Worm (Caenorhabditis elegans): ENCODE results near the gene nkat-3.

The nkat-3 gene

ce11 chrX:15469957-15470548, 28.5 kb downstream of the nkat-3 start:
- TF ChIP-seq fkh-2 (tag; optimal IDR thresholded peaks at IDR 0.05): no peak
- TF ChIP-seq R02D3.7 (tag; optimal IDR thresholded peaks at IDR 0.05): no peak
- no peak for TF ChIP-seq egl-27 (tag; optimal IDR thresholded peaks at IDR 0.05)
- TF ChIP-seq elt-1 (tag; optimal IDR thresholded peaks at IDR 0.05): peak; percentile 98

DNA sequence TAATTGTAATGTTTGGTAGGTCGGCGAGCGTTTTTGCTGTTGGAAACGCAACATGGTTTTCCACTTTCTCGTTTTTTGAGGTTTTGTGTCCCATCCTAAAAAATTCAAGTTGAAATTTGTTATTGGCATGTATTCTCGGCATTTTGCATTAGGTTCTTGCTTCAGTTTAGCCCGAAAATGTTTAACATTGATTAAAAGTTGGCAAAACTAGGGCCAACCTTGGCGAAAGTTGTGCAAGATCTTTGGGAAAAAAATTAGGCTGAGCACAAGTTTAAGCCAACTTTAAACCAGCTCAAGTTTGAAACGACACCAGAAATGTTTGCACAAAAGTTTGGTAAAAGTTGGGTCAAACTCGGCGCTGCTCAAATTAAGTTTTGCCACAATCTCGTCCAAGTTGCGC, 35.8 kb downstream of the nkat-3 start, which contains the start of gene exc-1:
Gene exc-1, minus strand, starts transcription at position 101 of the 400 bp plus-strand sequence.
- TF ChIP-seq nhr-77 (tag; optimal IDR thresholded peaks at IDR 0.05): no peak
- TF ChIP-seq ceh-9 (tag; optimal IDR thresholded peaks at IDR 0.05): no peak
- TF ChIP-seq nhr-12 (tag; optimal IDR thresholded peaks at IDR 0.05): no peak
- TF ChIP-seq egl-27 (tag; optimal IDR thresholded peaks at IDR 0.05): no peak
- TF ChIP-seq fkh-10 (GFP tag; optimal IDR thresholded peaks at IDR 0.05): no peak
- no peak for TF ChIP-seq nhr-43 (tag; optimal IDR thresholded peaks at IDR 0.05; ENCODE audit: poor library complexity, severe bottlenecking)

ce11 chrX:15478717-15479116, 37.2 kb downstream of the nkat-3 start, which contains the start of gene gcy-36:
Gene gcy-36 (plus strand): TSS chrX:15479017.
- TF ChIP-seq ceh-9 (tag; optimal IDR thresholded peaks at IDR 0.05) (no peak), fos-1 (tag; optimal IDR thresholded peaks at IDR 0.05) (no peak), ztf-4 (tag; optimal IDR thresholded peaks at IDR 0.05) (no peak), nhr-76 (tag; optimal IDR thresholded peaks at IDR 0.05) (no peak), elt-1 (tag; optimal IDR thresholded peaks at IDR 0.05) (no peak)

ce11 chrX:15485262-15485661, 43.7 kb downstream of the nkat-3 start:
- TF ChIP-seq nhr-25 (tag; optimal IDR thresholded peaks at IDR 0.05) (peak; percentile 58), nhr-28 (tag; optimal IDR thresholded peaks at IDR 0.05) (no peak), ceh-82 (tag; optimal IDR thresholded peaks at IDR 0.05) (no peak), elt-2 (tag; optimal IDR thresholded peaks at IDR 0.05) (no peak), lin-39 (tag; optimal IDR thresholded peaks at IDR 0.05) (no peak), ceh-16 (tag; optimal IDR thresholded peaks at IDR 0.05) (no peak), pqm-1 (tag; optimal IDR thresholded peaks at IDR 0.05) (no peak), nhr-43 (tag; optimal IDR thresholded peaks at IDR 0.05; ENCODE audit: poor library complexity, severe bottlenecking) (no peak), mml-1 (tag; optimal IDR thresholded peaks at IDR 0.05) (no peak), zag-1 (tag; optimal IDR thresholded peaks at IDR 0.05) (no peak), unc-39 (tag; optimal IDR thresholded peaks at IDR 0.05) (no peak), elt-1 (tag; optimal IDR thresholded peaks at IDR 0.05) (peak; percentile 67), eor-1 (tag; optimal IDR thresholded peaks at IDR 0.05) (no peak)

DNA sequence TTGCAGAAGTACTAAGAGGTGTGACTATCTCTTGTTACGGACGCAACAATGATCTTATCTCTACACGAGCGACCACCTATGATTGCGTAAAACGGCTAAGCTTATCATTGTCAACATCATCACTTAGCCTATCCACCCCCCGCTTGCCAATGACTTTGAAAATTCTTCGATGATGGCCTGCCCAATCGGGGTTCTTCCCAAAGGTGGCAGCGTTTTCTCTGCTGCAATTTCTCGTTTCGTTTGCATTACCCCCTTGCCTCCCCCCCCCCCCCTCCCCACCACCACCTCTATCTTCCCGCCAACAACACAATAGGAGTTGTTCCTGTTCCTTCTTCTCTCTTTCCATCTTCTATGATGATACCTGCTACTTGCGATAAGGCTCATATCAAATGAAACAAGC, 45.6 kb downstream of the nkat-3 start:
- TF ChIP-seq elt-1 (tag; optimal IDR thresholded peaks at IDR 0.05) (peak; percentile 14), elt-3 (tag; optimal IDR thresholded peaks at IDR 0.05) (peak in 1 of 3 experiments; percentile 49), nhr-11 (tag; optimal IDR thresholded peaks at IDR 0.05) (no peak)

ce11 chrX:15487806-15488205, 46.3 kb downstream of the nkat-3 start, which contains the start of gene H13N06.2:
Gene H13N06.2 (plus strand): TSS chrX:15488106.
- TF ChIP-seq hmg-11 (tag; optimal IDR thresholded peaks at IDR 0.05) (no peak), unc-62 (GFP tag; optimal IDR thresholded peaks at IDR 0.05) (no peak), nhr-237 (tag; optimal IDR thresholded peaks at IDR 0.05) (no peak), fos-1 (tag; optimal IDR thresholded peaks at IDR 0.05) (no peak), tbx-2 (tag; optimal IDR thresholded peaks at IDR 0.05) (no peak), skn-1 (tag; optimal IDR thresholded peaks at IDR 0.05) (no peak), lin-39 (tag; optimal IDR thresholded peaks at IDR 0.05) (no peak), eor-1 (tag; optimal IDR thresholded peaks at IDR 0.05) (no peak), nfya-1 (tag; optimal IDR thresholded peaks at IDR 0.05; ENCODE audit: insufficient read depth) (no peak)
